Worm (Caenorhabditis elegans) whole organism, early embryonic: ENCODE results near the gene K01D12.1.

Source experiments
- B0310.2 ChIP-seq: sonication (generic microtip); optimal IDR thresholded peaks from 2 replicates; lab custom pipeline; 2016; ENCODE audit warnings: mild to moderate bottlenecking, missing genetic modification characterization, missing compliant biosample characterization
- F13C5.2 ChIP-seq: sonication (generic microtip); optimal IDR thresholded peaks from 2 replicates; lab custom pipeline; 2017; ENCODE audit warnings: mild to moderate bottlenecking, missing genetic modification characterization, inconsistent platforms, missing compliant biosample characterization
- aly-1 ChIP-seq: sonication (generic microtip); optimal IDR thresholded peaks from 2 replicates; lab custom pipeline; 2016; ENCODE audit warnings: missing genetic modification characterization, missing compliant biosample characterization
- ama-1 ChIP-seq: fragments of 150-350 bp; optimal IDR thresholded peaks from 2 replicates; lab custom pipeline; 2014
- ceh-13 ChIP-seq: fragments of 200-800 bp; sonication (Bioruptor generic); optimal IDR thresholded peaks from 2 replicates; lab custom pipeline; 2018; ENCODE audit warnings: mild to moderate bottlenecking, missing genetic modification characterization, missing compliant biosample characterization
- ceh-36 ChIP-seq: sonication (generic microtip); optimal IDR thresholded peaks from 2 replicates; lab custom pipeline; 2016; ENCODE audit warnings: missing genetic modification characterization, inconsistent platforms, missing compliant biosample characterization
- ets-7 ChIP-seq: sonication (generic microtip); optimal IDR thresholded peaks from 2 replicates; lab custom pipeline; 2016; ENCODE audit warnings: missing genotype, missing genetic modification characterization, missing compliant biosample characterization
- flt-1 ChIP-seq: fragments of 200-800 bp; sonication (Bioruptor generic); IDR thresholded peaks from 2 replicates; pipeline ENCODE4 v1.3.6; 2022; ENCODE audit warnings: missing genetic modification characterization, missing compliant biosample characterization
- hmbx-1 ChIP-seq: sonication (generic microtip); optimal IDR thresholded peaks from 2 replicates; lab custom pipeline; 2016; ENCODE audit warnings: mild to moderate bottlenecking, missing genetic modification characterization, missing compliant biosample characterization
- hmg-4 ChIP-seq: fragments of 200-800 bp; sonication (Bioruptor generic); optimal IDR thresholded peaks from 2 replicates; lab custom pipeline; 2018; ENCODE audit warnings: mild to moderate bottlenecking, missing genetic modification characterization, missing compliant biosample characterization
- hnd-1 ChIP-seq: sonication (generic microtip); optimal IDR thresholded peaks from 2 replicates; lab custom pipeline; 2016; ENCODE audit warnings: missing genetic modification characterization, missing compliant biosample characterization
- pes-1 ChIP-seq: fragments of 200-800 bp; sonication (Bioruptor generic); IDR thresholded peaks from 2 replicates; pipeline ENCODE4 v1.3.6; 2022; ENCODE audit warnings: missing genetic modification reagents, missing genetic modification characterization, missing compliant biosample characterization
- scrt-1 ChIP-seq: fragments of 200-800 bp; sonication (Bioruptor generic); IDR thresholded peaks from 2 replicates; pipeline ENCODE4 v1.3.6; 2022; ENCODE audit warnings: missing genetic modification characterization, missing compliant biosample characterization
- sea-1 ChIP-seq: fragments of 200-800 bp; sonication (Bioruptor generic); conservative IDR thresholded peaks from 2 replicates; pipeline ENCODE4 v1.3.6; 2022; ENCODE audit warnings: missing genetic modification characterization, missing compliant biosample characterization
- tbx-11 ChIP-seq: fragments of 200-800 bp; sonication (Bioruptor generic); IDR thresholded peaks from 2 replicates; pipeline ENCODE4 v1.3.6; 2022; ENCODE audit warnings: missing genetic modification characterization, missing compliant biosample characterization
- tbx-37 ChIP-seq: fragments of 200-800 bp; sonication (Bioruptor generic); conservative IDR thresholded peaks from 2 replicates; pipeline ENCODE4 v1.3.6; 2022; ENCODE audit warnings: missing genetic modification reagents, missing genetic modification characterization, missing compliant biosample characterization
- tra-4 ChIP-seq: sonication (generic microtip); optimal IDR thresholded peaks from 2 replicates; lab custom pipeline; 2017; ENCODE audit warnings: missing genetic modification characterization, missing compliant biosample characterization

K01D12.1 gene

DNA sequence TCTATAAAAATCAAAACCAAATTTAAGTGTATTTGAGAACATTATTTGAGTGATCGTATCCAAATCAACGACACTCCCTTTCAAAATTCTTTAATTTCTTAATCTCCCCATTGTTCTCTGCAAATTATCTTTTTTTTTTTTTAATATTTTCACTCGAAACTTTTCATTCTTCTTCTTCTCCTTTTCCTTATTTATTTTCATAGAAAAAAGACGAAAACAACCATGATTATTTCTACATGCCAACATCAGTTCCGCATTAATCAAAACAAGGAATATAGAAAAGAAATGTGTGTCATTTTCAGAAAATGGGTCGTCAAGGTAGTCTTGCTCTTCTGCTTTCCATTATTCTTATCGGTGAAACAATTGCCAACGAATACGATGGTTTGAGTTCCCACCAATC lies 20.2 kb downstream of the K01D12.1 start, which contains the start of gene K01D12.5:
Gene K01D12.5, plus strand, starts transcription at position 301 of the 400 bp plus-strand sequence.
- TF ChIP-seq hmg-4 (GFP tag; lab: Kevin White, UChicago) (no peak), scrt-1 (GFP tag; lab: Robert Waterston, UW) (no peak), ceh-36 (tag; lab: Kevin White, UChicago) (no peak), hnd-1 (tag; lab: Kevin White, UChicago) (no peak), F13C5.2 (no peak), flt-1 (no peak), ceh-13 (no peak), aly-1 (tag; lab: Kevin White, UChicago) (no peak), ets-7 (tag; lab: Kevin White, UChicago) (no peak)

DNA sequence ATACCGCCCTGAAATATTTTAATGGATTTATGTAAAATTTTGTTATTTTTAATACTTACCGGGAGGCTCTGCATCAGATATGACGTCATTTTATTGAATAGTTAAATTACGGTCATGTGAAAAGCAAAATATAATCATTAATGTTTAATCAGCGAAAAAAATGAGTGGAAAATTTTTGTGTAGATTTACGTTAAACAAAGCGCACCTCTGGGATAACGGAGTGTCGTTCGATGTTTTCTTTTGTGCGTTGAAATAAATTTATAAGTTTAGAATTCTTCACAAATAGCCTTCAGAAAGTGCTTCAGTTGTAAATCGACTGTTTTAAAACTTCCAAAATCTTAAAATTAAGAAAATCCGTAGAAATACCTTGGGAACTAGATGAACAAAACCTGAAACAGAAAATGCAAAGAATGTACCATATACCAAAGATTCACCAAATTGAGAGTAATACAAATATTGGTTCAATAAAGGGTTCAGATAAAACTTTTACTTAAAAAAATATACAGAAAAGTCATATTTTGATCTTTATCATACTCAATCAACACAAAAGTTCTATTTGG lies 23.4 kb downstream of the K01D12.1 start, which contains the start of the genes K01D12.20 and miga-1:
Gene K01D12.20, minus strand, starts transcription at position 138 of the 560 bp plus-strand sequence.
Gene miga-1, minus strand, starts transcription at position 183 of the 560 bp plus-strand sequence.
- TF ChIP-seq tbx-37 (GFP tag; lab: Robert Waterston, UW) (no peak), ets-7 (tag; lab: Kevin White, UChicago) (no peak), pes-1 (GFP tag; lab: Robert Waterston, UW) (no peak), flt-1 (no peak), tbx-11 (GFP tag; lab: Robert Waterston, UW) (no peak), ceh-36 (tag; lab: Kevin White, UChicago) (no peak), hmbx-1 (tag; lab: Kevin White, UChicago) (no peak), scrt-1 (GFP tag; lab: Robert Waterston, UW) (no peak), ama-1 (lab: Kevin White, UChicago) (no peak), ceh-13 (no peak), B0310.2 (tag; lab: Kevin White, UChicago) (no peak), aly-1 (tag; lab: Kevin White, UChicago) (no peak), hmg-4 (GFP tag; lab: Kevin White, UChicago) (no peak)

DNA sequence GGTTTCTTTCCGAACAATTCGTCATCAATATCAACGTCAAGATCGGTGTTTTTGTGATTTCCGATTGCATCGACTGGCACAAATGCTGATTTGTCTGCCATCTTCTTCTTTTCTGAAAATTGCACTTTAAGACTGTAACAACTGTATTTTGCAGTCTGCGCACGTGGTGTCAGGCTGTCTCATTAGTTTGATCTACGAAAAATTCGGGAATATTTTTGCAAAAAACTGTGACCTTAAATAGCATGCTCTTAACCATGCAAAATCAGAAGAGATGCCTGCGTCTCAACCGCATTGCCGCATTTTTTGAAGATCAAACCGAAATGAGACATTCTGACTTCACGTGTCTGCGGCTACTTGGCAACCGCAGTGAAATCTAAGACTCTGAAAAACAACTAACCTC lies 24.0 kb downstream of the K01D12.1 start, which contains the start of gene K01D12.7:
Gene K01D12.7, minus strand, starts transcription at position 101 of the 400 bp plus-strand sequence.
- TF ChIP-seq aly-1 (tag; lab: Kevin White, UChicago) (no peak), ceh-13 (no peak), pes-1 (GFP tag; lab: Robert Waterston, UW) (no peak)

DNA sequence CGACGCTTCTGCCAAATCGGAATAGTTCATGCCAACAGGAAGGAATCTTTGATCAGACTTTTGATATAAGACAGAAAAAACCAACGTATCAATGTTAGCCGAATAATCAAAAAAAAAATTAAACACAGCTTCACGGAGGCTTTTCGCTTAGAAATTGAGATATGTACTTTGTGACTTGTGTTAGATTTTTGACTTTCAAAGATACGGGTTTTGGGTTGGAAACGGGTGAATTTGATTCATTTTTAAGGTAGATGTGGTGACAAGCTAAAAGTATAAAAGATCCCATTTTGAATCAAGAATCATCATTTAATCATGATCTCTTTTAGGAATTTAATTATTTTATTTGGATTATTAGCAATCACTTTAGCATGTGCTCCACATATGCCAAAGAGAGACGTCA lies 25.0 kb downstream of the K01D12.1 start, which contains the start of gene K01D12.8:
Gene K01D12.8, plus strand, starts transcription at position 301 of the 400 bp plus-strand sequence.
- no peak for TF ChIP-seq hnd-1 (tag; lab: Kevin White, UChicago)
- TF ChIP-seq scrt-1 (GFP tag; lab: Robert Waterston, UW): no peak
- no peak for TF ChIP-seq ama-1 (lab: Kevin White, UChicago)
- no peak for TF ChIP-seq ceh-13
- no peak for TF ChIP-seq ceh-36 (tag; lab: Kevin White, UChicago)
- no peak for TF ChIP-seq flt-1
- no peak for TF ChIP-seq F13C5.2

DNA sequence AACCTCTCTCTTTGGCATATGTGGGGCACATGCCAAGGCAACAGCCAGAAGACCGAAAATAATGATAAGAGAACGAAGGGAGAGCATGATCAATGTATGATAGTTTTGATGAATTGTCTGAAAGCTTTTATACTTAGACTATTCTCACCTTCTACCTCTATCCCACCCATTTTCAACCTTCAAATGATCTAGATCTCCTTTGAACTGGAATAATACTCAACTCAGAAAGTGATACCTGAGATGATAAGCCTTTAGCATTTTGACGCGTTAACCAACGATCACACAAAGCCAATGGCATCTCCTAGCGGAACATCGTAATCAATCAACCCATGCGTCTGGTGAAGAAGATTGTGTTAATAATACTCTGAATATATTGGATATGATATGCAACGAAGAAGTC lies 27.2 kb downstream of the K01D12.1 start, which contains the start of gene K01D12.9:
Gene K01D12.9, minus strand, starts transcription at position 101 of the 400 bp plus-strand sequence.
- TF ChIP-seq sea-1 (GFP tag; lab: Robert Waterston, UW) (no peak), ama-1 (lab: Kevin White, UChicago) (no peak), tbx-37 (GFP tag; lab: Robert Waterston, UW) (no peak), scrt-1 (GFP tag; lab: Robert Waterston, UW) (no peak), hmg-4 (GFP tag; lab: Kevin White, UChicago) (no peak), flt-1 (no peak), tbx-11 (GFP tag; lab: Robert Waterston, UW) (no peak), pes-1 (GFP tag; lab: Robert Waterston, UW) (no peak), aly-1 (tag; lab: Kevin White, UChicago) (no peak), ets-7 (tag; lab: Kevin White, UChicago) (no peak), hnd-1 (tag; lab: Kevin White, UChicago) (no peak), B0310.2 (tag; lab: Kevin White, UChicago) (no peak)

DNA sequence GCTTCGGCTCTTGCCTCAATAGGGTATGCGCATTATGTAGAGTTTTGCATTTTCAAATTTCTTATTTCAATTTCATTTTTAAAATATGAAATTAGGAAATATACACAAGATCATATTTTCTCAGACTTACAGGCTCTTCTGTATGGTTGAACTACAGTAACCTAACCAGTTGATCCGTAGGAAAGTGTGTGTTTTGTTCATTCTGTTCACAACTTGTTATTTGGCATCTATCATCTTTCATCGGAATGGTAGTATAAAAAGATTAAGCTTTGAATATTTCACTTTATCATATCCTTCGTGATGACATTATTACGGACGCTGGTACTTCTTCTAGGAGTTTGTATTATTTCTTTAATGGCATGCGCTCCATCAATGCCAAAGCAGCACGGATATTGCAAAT lies 28.6 kb downstream of the K01D12.1 start, which contains the start of gene K01D12.10:
Gene K01D12.10, plus strand, starts transcription at position 301 of the 400 bp plus-strand sequence.
- TF ChIP-seq hmg-4 (GFP tag; lab: Kevin White, UChicago): no peak
- no peak for TF ChIP-seq tbx-11 (GFP tag; lab: Robert Waterston, UW)

DNA sequence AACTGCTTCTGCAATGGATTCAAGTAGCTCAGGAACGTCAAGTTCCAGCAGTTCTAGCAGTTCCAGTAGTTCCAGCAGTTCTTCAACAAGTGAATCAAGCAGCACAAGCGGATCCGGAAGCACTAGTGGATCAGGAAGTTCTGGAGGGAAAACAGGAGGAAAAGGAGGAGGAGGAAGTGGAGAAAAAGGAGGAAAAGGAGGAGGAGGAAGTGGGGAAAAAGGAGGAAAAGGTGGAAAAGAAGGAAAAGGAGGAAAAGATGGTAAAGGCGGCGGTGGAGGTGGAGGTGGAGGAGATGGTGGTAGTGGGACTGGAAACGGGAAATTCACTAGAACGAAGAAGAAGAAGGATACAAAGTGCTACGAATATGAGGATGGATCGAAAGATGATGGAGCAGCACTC lies 29.2 kb downstream of the K01D12.1 start:
- TF ChIP-seq tbx-37 (GFP tag; lab: Robert Waterston, UW) (no peak), ceh-13 (no peak), tbx-11 (GFP tag; lab: Robert Waterston, UW) (no peak), ama-1 (lab: Kevin White, UChicago) (no peak), ceh-36 (tag; lab: Kevin White, UChicago) (no peak), tra-4 (tag; lab: Kevin White, UChicago) (no peak), scrt-1 (GFP tag; lab: Robert Waterston, UW) (no peak), F13C5.2 (no peak), hnd-1 (tag; lab: Kevin White, UChicago) (no peak), hmg-4 (GFP tag; lab: Kevin White, UChicago) (no peak), sea-1 (GFP tag; lab: Robert Waterston, UW) (no peak)

DNA sequence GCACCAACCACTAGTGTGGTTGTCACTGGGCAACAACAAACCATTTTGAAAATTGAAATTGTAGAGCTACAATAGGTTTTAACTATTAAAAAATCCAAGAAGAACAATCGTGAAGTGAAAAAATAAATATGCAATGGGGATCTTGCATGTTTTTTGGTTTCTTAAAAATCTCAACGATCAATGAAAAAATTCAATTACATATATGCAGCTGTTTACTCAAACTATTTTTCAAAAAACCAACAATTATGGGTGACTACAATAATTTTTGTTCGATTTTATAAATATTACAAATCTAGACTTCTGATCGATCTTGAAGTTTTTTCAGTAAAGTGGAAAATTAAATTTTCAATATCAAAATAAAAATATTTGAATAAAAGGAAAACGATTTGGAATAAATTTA lies 31.2 kb downstream of the K01D12.1 start, which contains the start of gene cdr-4:
Gene cdr-4, minus strand, starts transcription at position 101 of the 400 bp plus-strand sequence.
- TF ChIP-seq scrt-1 (GFP tag; lab: Robert Waterston, UW) (no peak), F13C5.2 (no peak), B0310.2 (tag; lab: Kevin White, UChicago) (no peak), flt-1 (no peak), ceh-36 (tag; lab: Kevin White, UChicago) (no peak), ama-1 (lab: Kevin White, UChicago) (no peak), tbx-11 (GFP tag; lab: Robert Waterston, UW) (no peak), hmg-4 (GFP tag; lab: Kevin White, UChicago) (no peak), aly-1 (tag; lab: Kevin White, UChicago) (no peak), ets-7 (tag; lab: Kevin White, UChicago) (no peak), tbx-37 (GFP tag; lab: Robert Waterston, UW) (no peak), hmbx-1 (tag; lab: Kevin White, UChicago) (no peak)
